Fruit fly (Drosophila melanogaster) whole organism, adult: Measurements from ENCODE around the gene tefu.

Experiments
- CG11617 ChIP-seq: fragments of 200-800 bp; sonication (Bioruptor generic); optimal IDR thresholded peaks from 2 replicates; lab custom pipeline; 2017; ENCODE audit warnings: mild to moderate bottlenecking, missing biosample characterization, missing genetic modification reagents, missing genetic modification characterization
- CG12768 ChIP-seq: fragments of 200-800 bp; sonication (Bioruptor generic); optimal IDR thresholded peaks from 2 replicates; lab custom pipeline; 2017; ENCODE audit warnings: missing biosample characterization, missing genetic modification characterization, mild to moderate bottlenecking, moderate library complexity, missing genetic modification reagents
- CG14711 ChIP-seq: fragments of 200-800 bp; sonication (Bioruptor generic); optimal IDR thresholded peaks from 2 replicates; lab custom pipeline; 2018; ENCODE audit warnings: missing biosample characterization, mild to moderate bottlenecking, missing genetic modification characterization, moderate library complexity
- CG1620 ChIP-seq: fragments of 200-800 bp; sonication (Bioruptor generic); optimal IDR thresholded peaks from 2 replicates; lab custom pipeline; 2016; ENCODE audit warnings: missing biosample characterization, missing genetic modification characterization
- CG33017 ChIP-seq: fragments of 200-800 bp; sonication (Bioruptor generic); optimal IDR thresholded peaks from 2 replicates; lab custom pipeline; 2018; ENCODE audit warnings: missing biosample characterization, mild to moderate bottlenecking, missing genetic modification characterization, moderate library complexity
- CG5204 ChIP-seq: fragments of 200-800 bp; sonication (Bioruptor generic); optimal IDR thresholded peaks from 2 replicates; lab custom pipeline; 2016; ENCODE audit warnings: missing biosample characterization, missing genetic modification characterization
- CG7045 ChIP-seq: fragments of 200-800 bp; sonication (Bioruptor generic); optimal IDR thresholded peaks from 2 replicates; lab custom pipeline; 2017; ENCODE audit warnings: missing biosample characterization, mild to moderate bottlenecking, missing genetic modification characterization
- CG7101 ChIP-seq: fragments of 200-800 bp; sonication (Bioruptor generic); optimal IDR thresholded peaks from 2 replicates; lab custom pipeline; 2018; ENCODE audit warnings: missing biosample characterization, mild to moderate bottlenecking, missing genetic modification characterization, moderate library complexity
- Clk ChIP-seq: fragments of 200-800 bp; sonication (Bioruptor generic); optimal IDR thresholded peaks from 2 replicates; lab custom pipeline; 2017; ENCODE audit warnings: missing biosample characterization, missing genetic modification characterization
- Crg-1 ChIP-seq: fragments of 200-800 bp; sonication (Bioruptor generic); optimal IDR thresholded peaks from 2 replicates; lab custom pipeline; 2016; ENCODE audit warnings: missing biosample characterization, missing genetic modification characterization
- Hr96 ChIP-seq: fragments of 200-800 bp; sonication (Bioruptor generic); optimal IDR thresholded peaks from 2 replicates; lab custom pipeline; 2016; ENCODE audit warnings: missing biosample characterization, missing genetic modification characterization
- Mnt ChIP-seq: fragments of 200-800 bp; sonication (Bioruptor generic); optimal IDR thresholded peaks from 2 replicates; lab custom pipeline; 2016; ENCODE audit warnings: missing biosample characterization, mild to moderate bottlenecking, missing genetic modification characterization
- bab1 ChIP-seq: fragments of 200-800 bp; sonication (Bioruptor generic); optimal IDR thresholded peaks from 3 replicates; lab custom pipeline; 2019; ENCODE audit warnings: missing biosample characterization, mild to moderate bottlenecking, missing genetic modification characterization, moderate library complexity
- cic ChIP-seq: fragments of 200-800 bp; sonication (Bioruptor generic); optimal IDR thresholded peaks from 2 replicates; lab custom pipeline; 2017; ENCODE audit warnings: missing biosample characterization, mild to moderate bottlenecking, missing genetic modification characterization, moderate library complexity
- cnc ChIP-seq, 2 experiments: fragments of >200 bp; optimal IDR thresholded peaks; 2 replicates each; lab custom pipeline; 2017
- kay ChIP-seq: fragments of 200-800 bp; sonication (Bioruptor generic); peaks from one replicate; lab custom pipeline; 2016; ENCODE audit warnings: missing biosample characterization, missing genetic modification characterization, borderline replicate concordance
- ovo ChIP-seq: fragments of 200-800 bp; sonication (Bioruptor generic); optimal IDR thresholded peaks from 2 replicates; lab custom pipeline; 2016; ENCODE audit warnings: missing biosample characterization, missing genetic modification characterization
- pad ChIP-seq: fragments of 200-800 bp; sonication (Bioruptor generic); optimal IDR thresholded peaks from 3 replicates; lab custom pipeline; 2017; ENCODE audit warnings: missing biosample characterization, missing genetic modification characterization, mild to moderate bottlenecking, moderate library complexity, missing genetic modification reagents
- tj ChIP-seq: fragments of 200-800 bp; sonication (Bioruptor generic); optimal IDR thresholded peaks from 3 replicates; lab custom pipeline; 2017; ENCODE audit warnings: missing biosample characterization, mild to moderate bottlenecking, missing genetic modification characterization, moderate library complexity
- toe ChIP-seq: fragments of 200-800 bp; sonication (Bioruptor generic); optimal IDR thresholded peaks from 2 replicates; lab custom pipeline; 2016; ENCODE audit warnings: missing biosample characterization, missing genetic modification characterization

tefu gene

DNA sequence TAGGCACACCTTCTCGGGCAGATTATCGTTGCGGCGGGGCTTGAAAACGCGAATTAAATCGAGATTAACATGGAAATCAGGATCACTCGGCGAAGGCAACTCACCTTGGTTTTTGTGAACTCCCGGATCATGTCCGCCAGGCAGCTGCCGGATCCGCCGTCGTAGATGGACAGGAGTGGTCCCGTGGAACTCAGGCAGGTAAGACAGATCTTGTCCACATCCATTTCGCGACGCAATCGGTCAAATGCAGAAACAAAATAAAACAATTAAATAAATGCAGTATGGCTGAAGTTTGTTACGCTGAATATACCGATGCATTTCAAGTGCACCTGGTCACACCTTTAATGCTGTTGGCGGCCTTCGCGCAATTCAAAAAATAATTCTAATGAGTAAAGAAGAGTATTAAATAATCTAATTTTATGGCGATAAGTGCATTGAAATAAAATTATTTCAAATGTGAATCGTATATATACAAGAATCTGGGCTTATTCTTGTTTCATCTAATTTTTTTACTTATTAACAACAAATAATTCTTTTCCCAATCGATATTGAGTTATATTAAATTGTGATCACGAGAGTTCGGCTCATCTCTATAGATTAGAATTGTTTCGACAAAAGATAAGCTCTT, 28.6 kb downstream of the tefu start, which contains the start of the genes CG6654 and CG4210:
TSS of gene CG6654 (minus strand) at position 297 of the 628 bp plus-strand sequence.
TSS of gene CG4210 (plus strand) at position 613 of the 628 bp plus-strand sequence.
- TF ChIP-seq CG7101 (tag; lab: Kevin White, UChicago), result peak; percentile 9
- TF ChIP-seq CG11617 (GFP tag; lab: Kevin White, UChicago), result peak; percentile 29
- no peak for TF ChIP-seq CG1620
- TF ChIP-seq pad, result peak; percentile 15
- TF ChIP-seq CG5204 (GFP tag; lab: Kevin White, UChicago), result no peak
- TF ChIP-seq Mnt (GFP tag; lab: Kevin White, UChicago), result no peak
- no peak for TF ChIP-seq CG33017
- TF ChIP-seq Clk (GFP tag; lab: Kevin White, UChicago), result no peak
- peak; percentile 28 for TF ChIP-seq CG14711 (tag; lab: Kevin White, UChicago)
- peak; percentile 9 for TF ChIP-seq bab1 (GFP tag; lab: Kevin White, UChicago)
- TF ChIP-seq toe (GFP tag; lab: Kevin White, UChicago), result peak; percentile 5
- TF ChIP-seq CG12768 (GFP tag; lab: Kevin White, UChicago), result no peak
- no peak for TF ChIP-seq kay (GFP tag; lab: Kevin White, UChicago)

DNA sequence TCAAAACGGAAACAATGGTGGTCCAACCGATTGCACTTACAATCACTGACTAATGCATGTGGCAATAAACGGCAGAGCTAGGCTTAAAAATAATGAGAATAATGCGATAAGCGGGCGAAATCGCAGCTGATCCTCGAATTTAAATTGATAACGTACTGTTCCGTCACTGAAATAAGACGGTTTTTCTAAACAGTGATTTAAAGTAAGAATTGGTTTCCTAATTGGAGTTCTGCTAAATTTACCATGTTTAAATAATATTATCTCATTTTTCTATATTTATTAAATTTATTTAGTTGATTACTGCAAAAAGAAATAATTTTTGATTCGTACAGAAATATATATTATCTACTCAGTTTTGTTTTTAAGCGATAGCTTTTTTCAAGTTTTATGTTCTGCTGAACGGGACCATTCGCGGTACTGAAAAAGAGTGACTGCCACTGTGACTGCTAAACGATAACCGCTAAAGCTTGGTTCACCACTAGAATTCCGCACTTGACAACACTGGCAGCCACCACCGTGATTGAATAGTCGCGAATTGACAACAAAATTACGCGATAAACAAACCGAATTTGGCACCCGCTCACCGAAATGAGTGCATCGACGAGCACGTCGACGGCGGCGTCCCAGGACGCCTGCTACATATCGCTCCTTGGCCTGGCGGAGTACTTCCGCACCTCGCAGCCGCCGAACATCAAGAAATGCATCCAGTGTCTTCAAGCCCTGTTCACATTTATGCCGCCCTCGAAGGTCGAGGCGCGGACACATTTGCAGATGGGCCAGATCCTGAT, 33.1 kb downstream of the tefu start, which contains the start of the genes Spn88Eb and Mau2:
TSS of gene Spn88Eb (minus strand) at position 51 of the 788 bp plus-strand sequence.
TSS of gene Mau2 (plus strand) at position 493 of the 788 bp plus-strand sequence.
- TF ChIP-seq kay (GFP tag; lab: Kevin White, UChicago) (no peak), CG33017 (peak; percentile 33), CG7045 (peak; percentile 54), CG14711 (tag; lab: Kevin White, UChicago) (peak; percentile 43), toe (GFP tag; lab: Kevin White, UChicago) (peak; percentile 74), CG7101 (tag; lab: Kevin White, UChicago) (peak; percentile 56), CG5204 (GFP tag; lab: Kevin White, UChicago) (no peak), pad (peak; percentile 59), Crg-1 (GFP tag; lab: Kevin White, UChicago) (peak; percentile 55), cic (peak; percentile 45), cnc (optimal IDR thresholded peaks at IDR 0.05; lab: Kevin White, UChicago) (no peak), CG11617 (GFP tag; lab: Kevin White, UChicago) (peak; percentile 58), Hr96 (GFP tag; lab: Kevin White, UChicago) (no peak), CG12768 (GFP tag; lab: Kevin White, UChicago) (peak; percentile 62), tj (GFP tag; lab: Kevin White, UChicago) (peak; percentile 25), Mnt (GFP tag; lab: Kevin White, UChicago) (peak; percentile 68), Clk (GFP tag; lab: Kevin White, UChicago) (peak; percentile 71), bab1 (GFP tag; lab: Kevin White, UChicago) (peak; percentile 2), CG1620 (peak; percentile 73), ovo (GFP tag; lab: Kevin White, UChicago) (peak; percentile 21)

DNA sequence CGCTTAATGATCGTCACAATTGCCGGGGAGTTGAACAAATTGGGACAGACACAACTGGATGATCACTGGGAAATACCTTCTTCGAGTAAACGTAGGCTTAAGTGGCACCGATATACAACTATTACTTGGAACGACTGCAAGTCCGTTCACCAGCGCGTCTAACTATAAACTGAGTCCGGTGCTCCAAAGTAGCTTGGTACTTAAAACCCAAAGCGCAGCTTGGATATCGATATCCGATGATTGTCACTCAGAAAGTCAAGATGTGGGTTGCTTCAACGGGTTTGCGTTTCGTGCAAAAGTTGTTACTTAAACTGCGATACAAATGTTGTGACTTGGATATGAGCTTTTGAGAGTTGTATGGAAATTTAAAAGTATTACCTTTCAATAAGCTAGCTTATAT, 35.8 kb downstream of the tefu start, which contains the start of gene Spn88Ea:
TSS of gene Spn88Ea (minus strand) at position 175 of the 400 bp plus-strand sequence.
- TF ChIP-seq bab1 (GFP tag; lab: Kevin White, UChicago) (peak; percentile 51), CG12768 (GFP tag; lab: Kevin White, UChicago) (no peak), CG33017 (peak; percentile 7)

dm6 chr3R:15205223-15205622, 36.8 kb downstream of the tefu start:
- TF ChIP-seq CG7101 (tag; lab: Kevin White, UChicago) (no peak), Mnt (GFP tag; lab: Kevin White, UChicago) (no peak), Clk (GFP tag; lab: Kevin White, UChicago) (no peak), CG7045 (no peak), Crg-1 (GFP tag; lab: Kevin White, UChicago) (no peak), toe (GFP tag; lab: Kevin White, UChicago) (no peak), cic (no peak), tj (GFP tag; lab: Kevin White, UChicago) (no peak), CG5204 (GFP tag; lab: Kevin White, UChicago) (no peak), ovo (GFP tag; lab: Kevin White, UChicago) (no peak), CG11617 (GFP tag; lab: Kevin White, UChicago) (no peak), CG1620 (no peak), kay (GFP tag; lab: Kevin White, UChicago) (no peak)

- TF ChIP-seq bab1 (GFP tag; lab: Kevin White, UChicago), result no peak
- TF ChIP-seq CG5204 (GFP tag; lab: Kevin White, UChicago), result no peak
- no peak for TF ChIP-seq CG7045
- peak; percentile 15 for TF ChIP-seq Crg-1 (GFP tag; lab: Kevin White, UChicago)
- TF ChIP-seq pad, result no peak
- peak; percentile 91 for TF ChIP-seq cic
- no peak for TF ChIP-seq cnc (optimal IDR thresholded peaks at IDR 0.05; lab: Kevin White, UChicago)
- TF ChIP-seq ovo (GFP tag; lab: Kevin White, UChicago), result no peak
- TF ChIP-seq kay (GFP tag; lab: Kevin White, UChicago), result peak; percentile 90
- peak; percentile 37 for TF ChIP-seq tj (GFP tag; lab: Kevin White, UChicago)
- TF ChIP-seq Hr96 (GFP tag; lab: Kevin White, UChicago), result no peak
- TF ChIP-seq CG1620, result no peak
- peak; percentile 88 for TF ChIP-seq Mnt (GFP tag; lab: Kevin White, UChicago)
These were observed 43.8 kb downstream of the tefu start for dm6 chr3R:15198052-15198793.
